Worm (Caenorhabditis elegans): ENCODE data around the gene F57F4.2.
A peak's percentile ranks its signal among the peaks of the same experiment; 100 is the strongest.

F57F4.2 gene

DNA sequence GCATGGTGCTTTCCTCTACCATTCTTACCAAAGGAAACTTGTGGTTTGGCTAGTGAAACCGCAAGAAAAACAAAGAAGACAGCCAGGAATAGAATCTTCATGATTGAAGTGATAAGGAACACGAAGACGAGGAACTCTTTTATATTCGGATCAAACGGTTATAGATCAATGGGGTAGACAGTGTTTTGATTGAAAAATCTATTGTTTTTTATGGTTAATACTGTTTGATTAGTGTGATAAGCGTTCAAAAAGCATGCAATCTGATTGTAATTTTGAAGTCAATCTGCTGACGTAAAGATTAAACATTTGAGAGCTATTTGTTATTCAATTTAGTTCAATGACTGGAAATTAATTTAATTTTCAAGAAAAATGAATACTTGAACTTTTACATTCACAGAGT lies at the start of gene F57F4.2:
Gene F57F4.2 (minus strand): TSS at position 101 of the 400 bp plus-strand sequence.
- TF ChIP-seq ref-1 (GFP tag; conservative IDR thresholded peaks at IDR 0.05) (no peak), cog-1 (tag; optimal IDR thresholded peaks at IDR 0.05) (no peak)

DNA sequence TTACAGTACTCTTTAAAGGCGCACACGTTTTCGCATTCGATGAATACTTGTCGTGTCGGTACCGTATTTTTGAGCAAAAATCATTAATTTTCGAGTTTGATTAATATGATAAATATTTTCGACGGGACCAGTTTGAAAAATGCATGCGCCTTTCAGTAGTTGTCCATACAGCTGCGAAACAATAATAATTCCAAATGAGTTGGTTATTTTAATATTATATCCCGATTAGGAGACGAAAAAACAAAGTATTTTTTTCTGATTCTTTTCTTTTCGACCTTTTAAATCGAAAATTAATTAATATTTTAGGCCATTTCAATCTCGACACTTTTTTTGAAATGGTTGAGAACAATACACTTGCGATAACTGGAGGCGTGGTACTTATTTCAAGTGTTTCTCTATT lies 49.1 kb upstream of the F57F4.2 start, which contains the start of gene T05H4.4:
Gene T05H4.4 (plus strand): TSS at position 301 of the 400 bp plus-strand sequence.
- TF ChIP-seq ztf-29 (GFP tag; IDR thresholded peaks at IDR 0.05) (no peak), ref-1 (GFP tag; conservative IDR thresholded peaks at IDR 0.05) (no peak), tab-1 (GFP tag; IDR thresholded peaks at IDR 0.05) (no peak), flt-1 (GFP tag; IDR thresholded peaks at IDR 0.05) (no peak), ztf-23 (GFP tag; IDR thresholded peaks at IDR 0.05) (no peak), T22C8.4 (GFP tag; IDR thresholded peaks at IDR 0.05) (no peak), cog-1 (tag; optimal IDR thresholded peaks at IDR 0.05) (no peak), med-1 (GFP tag; optimal IDR thresholded peaks at IDR 0.05; ENCODE audit: insufficient read depth) (no peak), klf-2 (GFP tag; conservative IDR thresholded peaks at IDR 0.05) (no peak)

DNA sequence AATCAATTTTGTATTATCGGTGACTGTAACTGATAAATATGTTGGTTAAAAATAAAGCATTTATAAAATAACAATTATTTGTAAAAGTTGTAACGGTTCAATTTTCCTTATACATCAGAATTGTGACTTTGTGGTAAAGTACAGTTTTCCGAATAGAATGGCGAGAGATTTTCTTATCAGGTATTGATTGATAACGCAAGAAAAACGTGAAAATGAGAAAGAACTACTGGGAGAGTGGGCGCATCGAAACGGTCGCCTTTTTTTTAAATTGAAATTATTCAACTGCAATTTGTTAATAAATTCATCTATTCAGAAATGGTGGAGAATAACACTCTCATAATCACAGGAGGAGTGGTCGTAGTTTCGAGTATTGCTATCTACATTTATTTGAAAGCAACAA lies 46.8 kb upstream of the F57F4.2 start, which contains the start of gene hpo-19:
Gene hpo-19 (plus strand): TSS at position 314 of the 400 bp plus-strand sequence.
- TF ChIP-seq T22C8.4 (GFP tag; IDR thresholded peaks at IDR 0.05) (no peak), flt-1 (GFP tag; IDR thresholded peaks at IDR 0.05) (no peak), ztf-29 (GFP tag; IDR thresholded peaks at IDR 0.05) (no peak), cog-1 (tag; optimal IDR thresholded peaks at IDR 0.05) (no peak), klf-2 (GFP tag; conservative IDR thresholded peaks at IDR 0.05) (no peak), ref-1 (GFP tag; conservative IDR thresholded peaks at IDR 0.05) (no peak), ztf-23 (GFP tag; IDR thresholded peaks at IDR 0.05) (no peak), med-1 (GFP tag; optimal IDR thresholded peaks at IDR 0.05; ENCODE audit: insufficient read depth) (no peak), tab-1 (GFP tag; IDR thresholded peaks at IDR 0.05) (no peak)

DNA sequence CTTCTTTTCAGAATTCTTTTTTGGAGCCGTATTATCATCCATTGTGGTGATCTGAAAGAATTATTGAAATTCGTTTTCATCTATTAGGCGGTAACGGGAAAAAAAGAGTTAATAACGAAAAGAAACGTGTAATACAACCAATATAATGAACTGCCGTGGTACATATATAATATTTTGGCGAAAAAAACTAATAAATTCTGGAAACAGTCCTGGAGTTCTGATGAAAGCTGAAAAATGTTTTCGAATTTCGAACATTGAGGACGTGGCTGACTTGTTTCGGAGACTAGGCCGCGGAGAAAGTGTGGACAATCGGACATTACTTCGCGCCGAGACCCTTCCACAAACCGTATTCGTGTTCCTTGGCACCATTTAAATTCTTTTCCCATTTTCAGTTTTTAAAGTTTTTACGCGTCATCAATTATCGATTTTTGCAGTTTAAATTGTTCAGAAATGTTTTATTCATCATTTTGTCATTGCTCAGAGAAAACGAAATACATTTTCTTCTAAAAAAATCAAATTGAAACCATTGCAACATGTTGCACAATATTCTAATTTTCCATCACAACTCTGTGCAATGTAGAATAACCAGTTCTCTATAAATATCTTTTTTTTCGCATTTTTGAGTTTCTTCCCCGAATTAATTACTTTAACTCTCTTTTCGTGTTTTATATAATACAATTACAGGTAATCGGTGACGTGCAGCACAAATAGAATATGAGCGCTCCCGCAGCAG lies 44.1 kb upstream of the F57F4.2 start, which contains the start of the genes gad-1 and erfa-1:
Gene gad-1 (minus strand): TSS at position 51 of the 733 bp plus-strand sequence.
Gene erfa-1 (plus strand): TSS at position 683 of the 733 bp plus-strand sequence.
- peak; percentile 6; the same call in 1 of the 2 replicates for TF ChIP-seq T22C8.4 (GFP tag; IDR thresholded peaks at IDR 0.05)
- TF ChIP-seq klf-2 (GFP tag; conservative IDR thresholded peaks at IDR 0.05) = no peak

DNA sequence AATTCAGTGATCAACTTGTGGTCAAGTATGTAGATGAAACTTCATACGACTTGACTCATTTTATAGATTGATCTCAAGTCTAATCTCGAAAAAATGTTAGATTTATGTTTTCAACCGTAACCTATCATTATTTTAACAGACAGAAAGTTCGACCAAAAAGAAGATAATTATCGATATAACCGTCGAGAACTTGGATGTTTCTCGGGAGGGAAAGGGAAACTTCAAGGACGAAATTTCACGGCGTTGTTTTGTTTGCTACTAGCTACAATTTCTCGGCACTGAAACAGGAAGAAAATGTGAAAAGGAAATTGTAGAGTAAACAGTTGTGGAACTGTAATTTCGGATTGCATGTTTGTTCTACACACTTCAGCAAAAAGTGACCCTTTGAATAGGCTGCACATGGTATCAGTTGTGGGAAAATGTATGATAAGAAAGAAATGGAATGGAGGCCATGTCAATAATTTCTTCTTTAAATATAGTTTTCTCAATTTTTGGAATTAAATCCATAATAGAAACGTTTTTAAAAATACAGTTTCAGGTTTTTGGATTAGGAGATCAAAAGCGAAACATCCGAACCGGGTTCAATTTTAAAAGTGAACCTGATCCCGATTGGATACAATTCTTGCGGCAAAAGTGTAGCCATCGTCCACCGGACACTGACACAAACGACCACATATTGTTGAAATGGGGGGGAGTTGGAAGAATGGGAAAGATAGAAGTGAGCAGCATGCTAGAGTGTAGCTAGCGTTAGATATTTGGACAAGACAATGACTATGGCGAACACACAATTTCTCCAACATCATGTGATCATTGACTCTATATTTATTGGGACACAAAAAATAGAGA lies 41.2 kb upstream of the F57F4.2 start:
- no peak for TF ChIP-seq tab-1 (GFP tag; IDR thresholded peaks at IDR 0.05)
- TF ChIP-seq T22C8.4 (GFP tag; IDR thresholded peaks at IDR 0.05) = no peak
- TF ChIP-seq med-1 (GFP tag; optimal IDR thresholded peaks at IDR 0.05; ENCODE audit: insufficient read depth) = no peak
- no peak for TF ChIP-seq ref-1 (GFP tag; conservative IDR thresholded peaks at IDR 0.05)
- TF ChIP-seq ztf-23 (GFP tag; IDR thresholded peaks at IDR 0.05) = no peak
- no peak for TF ChIP-seq flt-1 (GFP tag; IDR thresholded peaks at IDR 0.05)
- TF ChIP-seq klf-2 (GFP tag; conservative IDR thresholded peaks at IDR 0.05) = no peak
- TF ChIP-seq cog-1 (tag; optimal IDR thresholded peaks at IDR 0.05) = no peak
- TF ChIP-seq ztf-29 (GFP tag; IDR thresholded peaks at IDR 0.05) = no peak

DNA sequence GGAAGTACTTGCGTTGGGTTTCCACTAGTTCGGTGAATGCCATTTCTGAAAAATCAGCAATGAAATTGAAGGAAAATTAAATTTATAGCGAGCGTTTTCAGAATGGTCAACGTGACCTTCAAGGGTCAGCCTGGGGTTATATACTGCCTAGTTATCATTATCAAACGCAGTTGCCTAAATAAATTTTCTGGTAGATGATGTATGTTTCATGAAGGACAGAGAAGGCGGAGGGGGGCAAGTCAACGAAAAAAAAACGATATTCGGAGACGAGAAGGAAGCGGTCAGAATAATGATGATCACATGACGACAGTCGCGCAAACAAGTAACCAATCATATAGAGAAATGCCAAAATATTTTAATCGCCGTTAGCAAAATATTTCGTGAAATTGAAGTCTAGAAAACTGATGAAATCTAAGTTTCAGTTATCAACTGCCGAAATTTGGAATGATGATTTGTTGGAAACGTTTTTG lies 40.4 kb upstream of the F57F4.2 start, which contains the start of gene alh-4:
Gene alh-4 (minus strand): TSS at position 51 of the 470 bp plus-strand sequence.
- TF ChIP-seq tab-1 (GFP tag; IDR thresholded peaks at IDR 0.05) (no peak), flt-1 (GFP tag; IDR thresholded peaks at IDR 0.05) (no peak), ref-1 (GFP tag; conservative IDR thresholded peaks at IDR 0.05) (no peak), cog-1 (tag; optimal IDR thresholded peaks at IDR 0.05) (no peak), med-1 (GFP tag; optimal IDR thresholded peaks at IDR 0.05; ENCODE audit: insufficient read depth) (no peak)

DNA sequence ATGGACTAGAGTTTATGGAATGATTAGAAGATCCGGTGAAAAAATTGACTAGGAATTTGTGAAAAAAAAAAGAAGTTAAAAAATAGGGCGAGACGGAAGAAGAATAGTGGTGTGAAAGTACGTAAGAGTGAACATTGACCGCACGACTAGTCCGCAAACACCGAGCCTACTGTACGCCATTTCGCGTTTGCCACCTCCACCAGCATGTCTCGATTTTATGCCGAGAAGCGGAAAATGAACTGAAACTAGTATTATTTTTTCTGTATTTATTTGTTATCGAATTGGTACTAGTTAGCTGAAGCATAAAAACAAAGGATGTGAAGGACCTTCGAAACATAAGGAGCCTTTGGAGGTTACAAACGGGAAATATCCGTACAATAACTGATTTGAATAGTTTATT lies 37.9 kb upstream of the F57F4.2 start:
- no peak for TF ChIP-seq T22C8.4 (GFP tag; IDR thresholded peaks at IDR 0.05)
- no peak for TF ChIP-seq ztf-29 (GFP tag; IDR thresholded peaks at IDR 0.05)
- no peak for TF ChIP-seq tab-1 (GFP tag; IDR thresholded peaks at IDR 0.05)
- no peak for TF ChIP-seq klf-2 (GFP tag; conservative IDR thresholded peaks at IDR 0.05)
- TF ChIP-seq ztf-23 (GFP tag; IDR thresholded peaks at IDR 0.05) = no peak; the same call in 1 of the 2 replicates
- TF ChIP-seq cog-1 (tag; optimal IDR thresholded peaks at IDR 0.05) = no peak
- TF ChIP-seq flt-1 (GFP tag; IDR thresholded peaks at IDR 0.05) = no peak
- TF ChIP-seq med-1 (GFP tag; optimal IDR thresholded peaks at IDR 0.05; ENCODE audit: insufficient read depth) = no peak
- TF ChIP-seq ref-1 (GFP tag; conservative IDR thresholded peaks at IDR 0.05) = no peak

DNA sequence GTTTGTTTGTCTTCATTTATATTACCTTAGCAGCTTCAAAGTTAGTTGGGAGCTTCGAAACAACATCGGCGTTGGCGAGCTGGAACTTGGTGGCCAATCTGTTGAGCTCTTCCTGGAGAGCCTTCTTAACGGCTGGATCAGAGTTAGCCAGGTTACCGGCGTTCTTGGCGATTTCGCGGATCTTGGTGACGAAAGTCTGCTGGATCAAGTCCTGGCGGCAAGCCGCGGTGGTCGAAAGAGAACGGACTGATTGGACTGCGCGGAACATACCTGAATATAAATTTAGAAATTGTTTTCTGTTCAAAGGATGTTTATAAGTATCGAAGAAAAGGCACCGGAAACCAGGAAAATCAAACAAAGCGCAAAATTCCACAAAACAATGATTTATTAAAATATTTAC lies 37.3 kb upstream of the F57F4.2 start, which contains the start of gene atp-4:
Gene atp-4 (minus strand): TSS at position 270 of the 400 bp plus-strand sequence.
- no peak for TF ChIP-seq med-1 (GFP tag; optimal IDR thresholded peaks at IDR 0.05; ENCODE audit: insufficient read depth)

DNA sequence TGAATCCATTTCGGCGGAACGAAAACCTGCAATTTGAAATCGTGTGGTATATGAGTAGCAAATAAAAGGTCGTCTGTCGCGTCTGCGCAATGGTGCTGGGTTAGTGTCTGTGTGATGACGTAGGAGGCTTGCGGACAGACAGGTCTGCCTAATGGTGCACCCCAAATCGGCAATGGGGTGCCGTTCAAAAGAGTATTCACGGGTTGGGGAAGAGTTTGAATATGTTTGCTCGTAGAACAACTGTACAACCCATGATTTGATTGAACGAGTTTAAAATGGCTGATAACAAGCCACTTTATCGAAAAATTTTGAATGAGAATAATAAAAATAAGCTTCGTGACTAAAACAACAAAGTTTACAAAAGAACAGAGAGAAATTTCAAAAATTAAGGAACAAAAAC lies 36.4 kb upstream of the F57F4.2 start, which contains the start of gene T05H4.11:
Gene T05H4.11 (minus strand): TSS at position 335 of the 400 bp plus-strand sequence.
- 0 out of 2 replicates have a peak, but pooled peaks have one; percentile 31 for TF ChIP-seq flt-1 (GFP tag; IDR thresholded peaks at IDR 0.05)
- no peak for TF ChIP-seq klf-2 (GFP tag; conservative IDR thresholded peaks at IDR 0.05)

DNA sequence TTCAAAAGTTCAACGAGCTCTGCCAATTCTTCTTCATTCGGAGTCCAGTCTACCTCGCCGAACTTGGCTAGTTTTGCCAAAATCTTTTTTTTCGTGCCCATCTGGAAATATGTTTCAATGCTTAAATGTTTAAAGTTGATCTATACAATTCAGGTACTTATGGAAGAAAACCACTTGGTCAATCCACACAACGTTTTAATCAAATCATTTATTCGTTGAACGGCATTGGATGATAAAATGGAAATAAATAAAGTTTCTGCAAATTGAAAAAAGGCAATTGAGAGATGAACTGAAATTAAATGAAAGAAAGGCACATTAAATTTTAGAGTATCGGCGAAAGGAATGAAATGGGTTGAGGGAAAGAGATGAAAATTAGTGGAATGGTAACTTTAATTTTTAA lies 34.5 kb upstream of the F57F4.2 start, which contains the start of gene urb-1:
Gene urb-1 (minus strand): TSS at position 101 of the 400 bp plus-strand sequence.
- TF ChIP-seq ztf-23 (GFP tag; IDR thresholded peaks at IDR 0.05) (no peak), tab-1 (GFP tag; IDR thresholded peaks at IDR 0.05) (no peak), med-1 (GFP tag; optimal IDR thresholded peaks at IDR 0.05; ENCODE audit: insufficient read depth) (no peak), ztf-29 (GFP tag; IDR thresholded peaks at IDR 0.05) (no peak), klf-2 (GFP tag; conservative IDR thresholded peaks at IDR 0.05) (no peak), flt-1 (GFP tag; IDR thresholded peaks at IDR 0.05) (no peak), T22C8.4 (GFP tag; IDR thresholded peaks at IDR 0.05) (no peak), ref-1 (GFP tag; conservative IDR thresholded peaks at IDR 0.05) (no peak)
